Worm (Caenorhabditis elegans): ENCODE data around the gene pals-34.

DNA sequence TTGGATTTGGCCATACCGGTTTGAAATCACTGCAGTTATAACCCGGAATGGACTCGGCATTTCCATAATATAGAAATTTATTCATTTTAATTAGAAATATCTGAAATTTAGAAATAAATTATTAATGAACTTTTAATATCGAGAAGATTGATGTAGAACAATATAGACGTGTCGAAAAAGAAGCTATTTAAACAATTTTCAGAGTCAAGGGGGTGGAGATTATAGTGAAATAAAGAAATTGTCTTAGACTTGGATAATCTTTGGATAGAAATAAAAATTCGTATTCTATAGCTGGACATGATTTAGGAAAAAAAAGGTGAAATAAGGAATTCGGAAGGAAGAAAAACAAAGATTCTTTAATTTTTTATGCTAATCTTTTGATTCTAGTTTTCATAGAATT lies 16.0 kb downstream of the pals-34 start, which contains the start of gene srt-53:
- no peak for TF ChIP-seq flt-1 (GFP tag; IDR thresholded peaks at IDR 0.05)
- no peak for TF ChIP-seq ztf-23 (GFP tag; IDR thresholded peaks at IDR 0.05)
- no peak for TF ChIP-seq tab-1 (GFP tag; IDR thresholded peaks at IDR 0.05)
- no peak for TF ChIP-seq ztf-29 (GFP tag; IDR thresholded peaks at IDR 0.05)
- TF ChIP-seq cog-1 (tag; optimal IDR thresholded peaks at IDR 0.05), result no peak
- TF ChIP-seq ref-1 (GFP tag; conservative IDR thresholded peaks at IDR 0.05), result no peak
- TF ChIP-seq med-1 (GFP tag; optimal IDR thresholded peaks at IDR 0.05; ENCODE audit: insufficient read depth), result no peak
- TF ChIP-seq T22C8.4 (GFP tag; IDR thresholded peaks at IDR 0.05), result no peak
- no peak for TF ChIP-seq klf-2 (GFP tag; conservative IDR thresholded peaks at IDR 0.05)
